Worm (Caenorhabditis elegans): ENCODE results near the gene cki-1.

Gene cki-1

ce11 chrII:7839703-7840102 lies 28.7 kb downstream of the cki-1 start:
- TF ChIP-seq ceh-90 (tag; optimal IDR thresholded peaks at IDR 0.05) = no peak
- no peak for TF ChIP-seq sptf-1 (tag; optimal IDR thresholded peaks at IDR 0.05)
- peak; percentile 15 for TF ChIP-seq rnt-1 (tag; optimal IDR thresholded peaks at IDR 0.05)
- no peak for TF ChIP-seq lin-39 (tag; optimal IDR thresholded peaks at IDR 0.05)
- peak in 1 of 2 experiments; percentile 8 for TF ChIP-seq lin-35 (GFP tag; optimal IDR thresholded peaks at IDR 0.05)
- no peak for TF ChIP-seq lin-13 (GFP tag; optimal IDR thresholded peaks at IDR 0.05)
- peak; percentile 47 for TF ChIP-seq lin-14 (GFP tag; optimal IDR thresholded peaks at IDR 0.05)
- TF ChIP-seq blmp-1 (tag; optimal IDR thresholded peaks at IDR 0.05) = peak; percentile 90
- no peak for TF ChIP-seq dpl-1 (GFP tag; optimal IDR thresholded peaks at IDR 0.05)
- TF ChIP-seq zag-1 (tag; optimal IDR thresholded peaks at IDR 0.05) = no peak

- TF ChIP-seq nhr-12 (tag; optimal IDR thresholded peaks at IDR 0.05) = no peak
- TF ChIP-seq unc-130 (tag; optimal IDR thresholded peaks at IDR 0.05) = no peak
- no peak for TF ChIP-seq egl-13 (tag; optimal IDR thresholded peaks at IDR 0.05)
- TF ChIP-seq nhr-84 (tag; optimal IDR thresholded peaks at IDR 0.05) = no peak
- no peak for TF ChIP-seq ceh-90 (tag; optimal IDR thresholded peaks at IDR 0.05)
- TF ChIP-seq nhr-237 (tag; optimal IDR thresholded peaks at IDR 0.05) = no peak
- TF ChIP-seq nhr-85 (tag) = peak; percentile 61
- TF ChIP-seq fkh-8 (tag; optimal IDR thresholded peaks at IDR 0.05) = no peak
- TF ChIP-seq blmp-1 (tag; optimal IDR thresholded peaks at IDR 0.05) = no peak
These were observed 31.0 kb downstream of the cki-1 start, which contains the start of gene klp-3 for ce11 chrII:7842053-7842452. Gene klp-3 (plus strand): TSS chrII:7842353.

ce11 chrII:7845571-7846236 lies 34.7 kb downstream of the cki-1 start, which contains the start of gene T09A5.4:
Gene T09A5.4 (plus strand): TSS chrII:7846186.
- TF ChIP-seq efl-1 (optimal IDR thresholded peaks at IDR 0.05) (peak in 1 of 2 experiments; percentile 10), efl-1 (GFP tag; optimal IDR thresholded peaks at IDR 0.05 in 1 of 2) (no peak), ztf-11 (tag; optimal IDR thresholded peaks at IDR 0.05) (no peak), unc-30 (tag; optimal IDR thresholded peaks at IDR 0.05) (no peak), nhr-12 (tag; optimal IDR thresholded peaks at IDR 0.05) (no peak), lsy-2 (tag; optimal IDR thresholded peaks at IDR 0.05) (peak in 1 of 2 experiments; percentile 32), nhr-76 (tag; optimal IDR thresholded peaks at IDR 0.05) (no peak), ets-5 (GFP tag; IDR thresholded peaks at IDR 0.05) (no peak), nhr-84 (tag; optimal IDR thresholded peaks at IDR 0.05) (no peak), ama-1 (optimal IDR thresholded peaks at IDR 0.05) (no peak), zip-4 (GFP tag; optimal IDR thresholded peaks at IDR 0.05) (no peak), nhr-90 (tag; optimal IDR thresholded peaks at IDR 0.05; ENCODE audit: poor library complexity) (no peak), aha-1 (tag; optimal IDR thresholded peaks at IDR 0.05) (no peak), dpl-1 (GFP tag; optimal IDR thresholded peaks at IDR 0.05) (peak in 1 of 3 experiments; percentile 18), nhr-20 (tag; optimal IDR thresholded peaks at IDR 0.05) (no peak), unc-62 (GFP tag; optimal IDR thresholded peaks at IDR 0.05) (no peak), lin-14 (GFP tag; optimal IDR thresholded peaks at IDR 0.05) (peak; percentile 14), xbp-1 (tag; optimal IDR thresholded peaks at IDR 0.05) (no peak), vab-15 (tag; optimal IDR thresholded peaks at IDR 0.05) (no peak), blmp-1 (tag; optimal IDR thresholded peaks at IDR 0.05) (no peak), mab-9 (GFP tag; IDR thresholded peaks at IDR 0.05) (no peak), nhr-77 (tag; optimal IDR thresholded peaks at IDR 0.05) (peak; percentile 7), pax-3 (tag; optimal IDR thresholded peaks at IDR 0.05) (no peak), C34B4.2 (tag; optimal IDR thresholded peaks at IDR 0.05) (no peak), nhr-19 (GFP tag; conservative IDR thresholded peaks at IDR 0.05) (no peak), hlh-4 (tag; optimal IDR thresholded peaks at IDR 0.05) (no peak), fos-1 (tag; optimal IDR thresholded peaks at IDR 0.05) (no peak), elt-2 (tag; optimal IDR thresholded peaks at IDR 0.05) (no peak), mdl-1 (tag; optimal IDR thresholded peaks at IDR 0.05) (no peak), pag-3 (tag; optimal IDR thresholded peaks at IDR 0.05; ENCODE audit: borderline replicate concordance, insufficient read depth) (no peak), ceh-88 (GFP tag; IDR thresholded peaks at IDR 0.05) (no peak), jun-1 (tag; optimal IDR thresholded peaks at IDR 0.05) (no peak), egl-13 (tag; optimal IDR thresholded peaks at IDR 0.05) (no peak), hpl-2 (GFP tag; optimal IDR thresholded peaks at IDR 0.05) (no peak), lin-13 (GFP tag; optimal IDR thresholded peaks at IDR 0.05) (no peak), fkh-8 (tag; optimal IDR thresholded peaks at IDR 0.05) (no peak)

Measured in whole organism, L1 larva.